Fruit fly (Drosophila melanogaster): ENCODE results near the gene spri.

spri gene

DNA sequence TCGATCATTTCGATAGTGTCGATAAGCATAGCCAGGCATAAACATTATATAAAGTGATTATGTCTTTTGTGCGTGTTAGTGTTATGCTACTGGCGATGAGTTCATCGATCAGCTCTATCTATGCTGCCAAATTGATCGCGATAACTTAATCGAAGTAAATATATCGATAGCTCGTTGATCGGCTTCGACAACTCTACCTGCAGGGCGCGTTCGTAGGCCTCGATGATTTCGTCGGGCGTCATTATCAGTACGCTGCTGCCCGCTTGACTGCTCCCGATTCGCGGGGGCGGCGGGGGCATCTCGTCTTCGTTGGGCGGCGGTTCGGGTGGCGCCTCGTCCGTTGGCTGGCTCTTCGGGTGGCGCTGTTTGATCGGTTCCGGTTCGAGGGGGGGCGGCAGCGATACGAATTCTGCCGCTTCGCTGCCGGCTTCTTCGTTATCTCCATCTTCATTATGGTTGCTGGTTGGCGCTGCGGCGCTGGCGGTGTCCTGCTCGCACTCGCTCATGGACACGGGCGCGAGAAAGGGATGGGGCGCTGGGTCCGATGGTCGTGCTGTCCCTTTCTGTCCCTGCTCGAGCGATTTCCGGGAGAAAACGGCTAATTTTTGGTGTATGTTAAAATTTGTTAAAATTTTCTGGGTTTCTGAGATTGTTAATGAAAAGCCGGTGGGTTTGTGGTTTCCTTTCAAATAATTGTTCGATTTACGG lies 17.0 kb upstream of the spri start, which contains the start of gene CG1628 (continued):
- TF ChIP-seq lola (GFP tag; optimal IDR thresholded peaks at IDR 0.05) (peak in 1 of 3 experiments; percentile 13), Vsx1 (GFP tag; optimal IDR thresholded peaks at IDR 0.05) (peak; percentile 82), CG1832 (GFP tag; optimal IDR thresholded peaks at IDR 0.05) (peak; percentile 94), CG30403 (GFP tag; optimal IDR thresholded peaks at IDR 0.05) (peak; percentile 13), zfh1 (GFP tag; IDR thresholded peaks at IDR 0.05) (no peak), CG6689 (GFP tag; IDR thresholded peaks at IDR 0.05) (0 out of 2 replicates have a peak, but pooled peaks have one; percentile 14), Ets65A (GFP tag) (no peak), HmgZ (tag; optimal IDR thresholded peaks at IDR 0.05) (peak; percentile 59), CG17328 (GFP tag; IDR thresholded peaks at IDR 0.05) (0 out of 2 replicates have a peak, but pooled peaks have one; percentile 29), CG9817 (tag; optimal IDR thresholded peaks at IDR 0.05) (peak; percentile 17), Deaf1 (tag; optimal IDR thresholded peaks at IDR 0.05) (peak; percentile 99), stc (GFP tag; IDR thresholded peaks at IDR 0.05) (peak; percentile 41; the same call in 1 of the 2 replicates), CG4707 (GFP tag; optimal IDR thresholded peaks at IDR 0.05) (no peak), CG5180 (GFP tag; optimal IDR thresholded peaks at IDR 0.05) (peak; percentile 58), ewg (GFP tag; optimal IDR thresholded peaks at IDR 0.05) (no peak), sr (GFP tag; IDR thresholded peaks at IDR 0.05) (peak; percentile 64; the same call in 1 of the 3 replicates), zen2 (GFP tag; IDR thresholded peaks at IDR 0.05; ENCODE audit: partially characterized antibody) (peak; percentile 53; the same call in 2 of the 3 replicates), pzg (GFP tag; optimal IDR thresholded peaks at IDR 0.05) (peak; percentile 16), gsb-n (tag; optimal IDR thresholded peaks at IDR 0.05) (peak; percentile 58), cwo (GFP tag; optimal IDR thresholded peaks at IDR 0.05) (peak; percentile 19), stwl (tag; optimal IDR thresholded peaks at IDR 0.05) (peak; percentile 10), scrt (GFP tag; optimal IDR thresholded peaks at IDR 0.05) (peak; percentile 7), wdn (GFP tag; IDR thresholded peaks at IDR 0.05) (peak; percentile 32; the same call in 1 of the 2 replicates), CG16863 (GFP tag; optimal IDR thresholded peaks at IDR 0.05) (no peak), CG15073 (GFP tag; optimal IDR thresholded peaks at IDR 0.05) (no peak), CG14710 (tag; optimal IDR thresholded peaks at IDR 0.05) (peak; percentile 31), CG2199 (GFP tag; IDR thresholded peaks at IDR 0.05) (0 out of 3 replicates have a peak, but pooled peaks have one; percentile 66), CG34376 (GFP tag; optimal IDR thresholded peaks at IDR 0.05) (peak; percentile 77), CG17568 (GFP tag; optimal IDR thresholded peaks at IDR 0.05) (no peak), pum (GFP tag; optimal IDR thresholded peaks at IDR 0.05) (no peak), CG17385 (GFP tag; optimal IDR thresholded peaks at IDR 0.05) (peak; percentile 34), CG17612 (GFP tag; IDR thresholded peaks at IDR 0.05) (no peak), CG10543 (GFP tag; optimal IDR thresholded peaks at IDR 0.05) (peak; percentile 77), Awh (GFP tag; IDR thresholded peaks at IDR 0.05) (peak; percentile 64; the same call in 1 of the 2 replicates), Antp (GFP tag; optimal IDR thresholded peaks at IDR 0.05) (no peak), Nf-YA (GFP tag; IDR thresholded peaks at IDR 0.05) (peak; percentile 39; the same call in 1 of the 2 replicates), tgo (GFP tag; IDR thresholded peaks at IDR 0.05) (no peak), CG12219 (GFP tag; optimal IDR thresholded peaks at IDR 0.05) (peak; percentile 22), odd (GFP tag; optimal IDR thresholded peaks at IDR 0.05) (no peak), Doc3 (GFP tag; IDR thresholded peaks at IDR 0.05; ENCODE audit: partially characterized antibody) (0 out of 3 replicates have a peak, but pooled peaks have one; percentile 25), E2f1 (GFP tag; IDR thresholded peaks at IDR 0.05) (peak; percentile 33; the same call in 1 of the 2 replicates), bab2 (GFP tag; optimal IDR thresholded peaks at IDR 0.05) (no peak), Dip2 (GFP tag; IDR thresholded peaks at IDR 0.05) (no peak), CG31441 (GFP tag; IDR thresholded peaks at IDR 0.05) (no peak; the same call in 1 of the 2 replicates), CG15696 (tag; optimal IDR thresholded peaks at IDR 0.05) (no peak), CG11504 (tag; optimal IDR thresholded peaks at IDR 0.05) (no peak), MBD-R2 (GFP tag; IDR thresholded peaks at IDR 0.05) (peak; percentile 36; the same call in 1 of the 2 replicates), CG13894 (tag; optimal IDR thresholded peaks at IDR 0.05) (peak; percentile 59)

Measured in whole organism, embryonic.